Worm (Caenorhabditis elegans): ENCODE data around the gene F46B6.9.

The F46B6.9 gene

ce11 chrV:9763759-9764158 lies 32.9 kb upstream of the F46B6.9 start:
- TF ChIP-seq dmd-4 (tag; optimal IDR thresholded peaks at IDR 0.05; ENCODE audit: borderline replicate concordance) (no peak), fkh-6 (tag; optimal IDR thresholded peaks at IDR 0.05) (no peak), elt-4 (tag; optimal IDR thresholded peaks at IDR 0.05) (no peak), lin-11 (tag; optimal IDR thresholded peaks at IDR 0.05) (no peak), ceh-14 (tag; optimal IDR thresholded peaks at IDR 0.05) (no peak), rnt-1 (tag; optimal IDR thresholded peaks at IDR 0.05) (no peak), ttx-3 (tag; optimal IDR thresholded peaks at IDR 0.05) (no peak), hlh-15 (tag; optimal IDR thresholded peaks at IDR 0.05) (no peak)

ce11 chrV:9764552-9764951 lies 32.1 kb upstream of the F46B6.9 start:
- TF ChIP-seq ceh-6 (GFP tag; optimal IDR thresholded peaks at IDR 0.05) (no peak), madf-2 (tag; optimal IDR thresholded peaks at IDR 0.05) (no peak), nfya-1 (tag; optimal IDR thresholded peaks at IDR 0.05) (no peak), rnt-1 (tag; optimal IDR thresholded peaks at IDR 0.05) (no peak), Y22D7AL.16 (tag; optimal IDR thresholded peaks at IDR 0.05) (no peak), tbx-2 (tag; optimal IDR thresholded peaks at IDR 0.05) (no peak), ceh-30 (tag; optimal IDR thresholded peaks at IDR 0.05) (no peak), ceh-24 (tag; optimal IDR thresholded peaks at IDR 0.05) (no peak), ceh-45 (GFP tag; IDR thresholded peaks at IDR 0.05) (no peak)

ce11 chrV:9765622-9766021 lies 31.0 kb upstream of the F46B6.9 start:
- TF ChIP-seq rnt-1 (tag; optimal IDR thresholded peaks at IDR 0.05) (no peak), fkh-6 (tag; optimal IDR thresholded peaks at IDR 0.05) (no peak), ceh-31 (tag; optimal IDR thresholded peaks at IDR 0.05) (peak; percentile 15)

ce11 chrV:9767941-9768340 lies 28.7 kb upstream of the F46B6.9 start:
- no peak for TF ChIP-seq ceh-45 (GFP tag; IDR thresholded peaks at IDR 0.05)

ce11 chrV:9768828-9769778 lies 27.6 kb upstream of the F46B6.9 start, which contains the start of gene unc-42:
unc-42 (minus strand) TSS chrV:9769391.
- TF ChIP-seq nfya-1 (tag; optimal IDR thresholded peaks at IDR 0.05) (peak; percentile 33), ceh-31 (tag; optimal IDR thresholded peaks at IDR 0.05) (peak; percentile 69), npax-4 (tag; optimal IDR thresholded peaks at IDR 0.05) (no peak)

- TF ChIP-seq K02D7.2 (tag; optimal IDR thresholded peaks at IDR 0.05) (no peak), ttx-3 (tag; optimal IDR thresholded peaks at IDR 0.05) (no peak), syd-9 (tag; optimal IDR thresholded peaks at IDR 0.05) (no peak), ceh-9 (tag; optimal IDR thresholded peaks at IDR 0.05) (no peak), elt-4 (tag; optimal IDR thresholded peaks at IDR 0.05) (no peak), F13H6.1 (tag; optimal IDR thresholded peaks at IDR 0.05) (no peak), nhr-11 (tag; optimal IDR thresholded peaks at IDR 0.05) (no peak), ceh-22 (tag; optimal IDR thresholded peaks at IDR 0.05) (no peak), hlh-13 (GFP tag; optimal IDR thresholded peaks at IDR 0.05) (no peak), nfya-1 (tag; optimal IDR thresholded peaks at IDR 0.05) (no peak), ama-1 (optimal IDR thresholded peaks at IDR 0.05) (no peak), nhr-232 (tag; optimal IDR thresholded peaks at IDR 0.05) (no peak), pha-4 (tag; optimal IDR thresholded peaks at IDR 0.05) (no peak), ceh-2 (tag; optimal IDR thresholded peaks at IDR 0.05) (no peak), ceh-14 (tag; optimal IDR thresholded peaks at IDR 0.05) (no peak), pag-3 (tag; optimal IDR thresholded peaks at IDR 0.05; ENCODE audit: borderline replicate concordance) (no peak), T23F11.4 (GFP tag; optimal IDR thresholded peaks at IDR 0.05) (no peak), ceh-31 (tag; optimal IDR thresholded peaks at IDR 0.05) (no peak), fkh-10 (GFP tag; optimal IDR thresholded peaks at IDR 0.05) (no peak), fax-1 (tag; optimal IDR thresholded peaks at IDR 0.05) (no peak)
Measured at ce11 chrV:9771311-9771710, 25.4 kb upstream of the F46B6.9 start.
